Worm (Caenorhabditis elegans): Measurements from ENCODE around the gene R04B3.3.
A peak's percentile ranks its signal among the peaks of the same experiment; 100 is the strongest.

Gene R04B3.3

DNA sequence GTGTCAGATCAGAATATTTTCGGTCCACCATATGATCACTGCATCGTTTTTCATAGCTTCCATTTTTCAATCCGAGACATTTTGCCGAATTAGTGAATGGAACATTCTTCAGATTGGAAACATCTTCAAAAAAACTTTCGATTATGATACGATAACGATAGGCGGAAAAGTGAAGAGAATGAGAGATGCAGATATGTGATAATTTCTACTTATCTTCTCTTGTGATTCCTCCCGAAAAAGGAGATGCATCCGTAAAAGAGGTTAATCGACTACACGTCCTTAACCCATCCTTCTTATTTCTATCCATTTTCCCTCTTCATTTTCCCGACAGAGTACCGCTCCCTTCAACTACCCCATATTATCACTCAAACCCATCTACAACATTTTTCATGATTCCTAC is 7.3 kb upstream of the R04B3.3 start, which contains the start of gene K02E10.4:
Gene K02E10.4, plus strand, starts transcription at position 186 of the 400 bp plus-strand sequence.
- TF ChIP-seq egl-5 (tag; optimal IDR thresholded peaks at IDR 0.05) (no peak), elt-2 (tag; optimal IDR thresholded peaks at IDR 0.05) (no peak), nhr-23 (tag; optimal IDR thresholded peaks at IDR 0.05) (peak; percentile 46)

DNA sequence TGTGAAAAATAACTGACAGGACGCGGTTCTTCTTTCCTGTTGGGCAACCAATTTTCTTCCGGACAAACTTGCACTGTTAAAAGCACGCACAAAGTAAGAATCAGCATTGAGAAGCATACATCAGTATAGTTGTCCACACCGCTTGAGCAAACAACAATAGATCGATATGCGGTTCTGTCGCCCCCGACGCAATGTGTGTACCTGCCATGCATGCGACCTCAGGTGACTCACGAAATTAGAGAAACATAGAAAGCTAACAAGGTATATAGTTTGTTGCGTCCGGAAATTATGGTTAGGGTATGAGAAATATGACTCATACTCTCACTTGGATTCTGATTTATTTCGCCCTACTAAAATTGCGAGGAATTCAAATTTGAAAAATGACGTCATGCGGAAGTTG is 6.8 kb upstream of the R04B3.3 start, which contains the start of gene K02E10.6:
Gene K02E10.6, minus strand, starts transcription at position 149 of the 400 bp plus-strand sequence.
- TF ChIP-seq mdl-1 (tag; optimal IDR thresholded peaks at IDR 0.05) (no peak), pqm-1 (tag; optimal IDR thresholded peaks at IDR 0.05) (peak; percentile 9)

DNA sequence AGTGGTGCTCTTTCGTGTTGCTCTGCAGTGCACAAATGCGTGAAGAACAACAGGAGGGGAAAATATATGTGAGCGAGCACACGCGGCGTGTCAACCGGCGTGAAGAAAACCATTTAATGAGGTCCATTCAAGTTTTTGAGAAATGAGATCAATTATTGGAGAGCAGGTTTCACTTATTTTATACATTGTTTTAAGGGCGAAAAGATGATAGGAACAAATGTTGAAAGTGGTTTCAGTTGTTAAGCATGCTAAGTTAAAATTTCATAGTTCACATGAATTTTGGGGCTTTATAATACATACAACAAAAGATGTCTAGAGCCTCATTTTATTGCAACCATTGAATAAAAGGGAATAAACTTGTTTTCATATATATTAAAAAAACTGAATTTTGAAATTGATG is 3.0 kb upstream of the R04B3.3 start, which contains the start of gene K02E10.5:
Gene K02E10.5, minus strand, starts transcription at position 101 of the 400 bp plus-strand sequence.
- no peak for TF ChIP-seq nhr-237 (tag; optimal IDR thresholded peaks at IDR 0.05)
- no peak for TF ChIP-seq pqm-1 (tag; optimal IDR thresholded peaks at IDR 0.05)
- no peak for TF ChIP-seq R02D3.7 (tag; optimal IDR thresholded peaks at IDR 0.05)
- TF ChIP-seq ceh-82 (tag; optimal IDR thresholded peaks at IDR 0.05), result no peak
- no peak for TF ChIP-seq pha-4 (tag; optimal IDR thresholded peaks at IDR 0.05)

DNA sequence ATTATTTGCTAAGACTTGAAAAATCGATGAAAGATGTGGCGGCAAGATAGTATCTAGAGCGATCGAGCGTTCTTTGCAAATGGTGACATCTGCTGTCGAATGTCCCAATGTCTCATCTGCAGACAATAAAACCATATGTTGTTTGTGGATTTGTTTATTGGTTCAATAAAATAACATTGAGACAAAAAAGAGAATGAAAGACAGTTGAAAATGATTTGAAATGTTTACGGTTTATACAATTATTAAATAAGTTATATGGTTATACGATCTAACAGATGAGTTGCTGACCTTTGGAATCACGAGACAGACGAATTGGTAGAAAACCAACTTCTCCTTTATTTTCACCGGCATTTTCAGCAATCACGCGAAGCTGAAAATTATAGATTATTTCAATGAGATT is 2.2 kb downstream of the R04B3.3 start, which contains the start of gene R04B3.2:
Gene R04B3.2, minus strand, starts transcription at position 101 of the 400 bp plus-strand sequence.
- TF ChIP-seq skn-1 (tag; optimal IDR thresholded peaks at IDR 0.05) (no peak), jun-1 (tag; optimal IDR thresholded peaks at IDR 0.05) (no peak), aly-2 (tag; optimal IDR thresholded peaks at IDR 0.05) (no peak), elt-1 (tag; optimal IDR thresholded peaks at IDR 0.05) (no peak), ceh-82 (tag; optimal IDR thresholded peaks at IDR 0.05) (no peak)

DNA sequence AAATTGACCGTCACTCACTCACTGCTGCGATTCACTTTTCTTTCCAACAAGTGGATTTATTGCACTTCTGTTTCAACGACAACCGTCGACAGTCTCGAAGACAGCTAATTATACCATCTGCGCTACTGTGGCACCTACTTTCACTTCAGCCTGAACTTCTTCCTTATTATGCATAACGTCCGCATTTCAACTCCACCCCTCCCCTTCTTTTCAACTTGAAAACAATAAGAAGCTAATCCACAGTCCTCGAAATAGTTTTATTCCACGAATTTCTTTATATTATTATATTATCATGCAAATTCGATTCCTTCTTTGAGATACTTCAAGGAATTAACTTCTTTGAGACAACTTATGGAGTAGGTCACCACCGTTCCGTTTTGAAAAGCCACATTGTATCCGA is 4.5 kb downstream of the R04B3.3 start, which contains the start of gene R04B3.1:
Gene R04B3.1, minus strand, starts transcription at position 101 of the 400 bp plus-strand sequence.
- TF ChIP-seq nhr-11 (tag; optimal IDR thresholded peaks at IDR 0.05), result no peak
- TF ChIP-seq nhr-25 (tag; optimal IDR thresholded peaks at IDR 0.05), result peak; percentile 20
- TF ChIP-seq aly-2 (tag; optimal IDR thresholded peaks at IDR 0.05), result no peak
- no peak for TF ChIP-seq fkh-2 (tag; optimal IDR thresholded peaks at IDR 0.05)
- no peak for TF ChIP-seq lsy-12 (tag; optimal IDR thresholded peaks at IDR 0.05)
- no peak for TF ChIP-seq ceh-16 (tag; optimal IDR thresholded peaks at IDR 0.05)
- TF ChIP-seq ceh-82 (tag; optimal IDR thresholded peaks at IDR 0.05), result no peak

DNA sequence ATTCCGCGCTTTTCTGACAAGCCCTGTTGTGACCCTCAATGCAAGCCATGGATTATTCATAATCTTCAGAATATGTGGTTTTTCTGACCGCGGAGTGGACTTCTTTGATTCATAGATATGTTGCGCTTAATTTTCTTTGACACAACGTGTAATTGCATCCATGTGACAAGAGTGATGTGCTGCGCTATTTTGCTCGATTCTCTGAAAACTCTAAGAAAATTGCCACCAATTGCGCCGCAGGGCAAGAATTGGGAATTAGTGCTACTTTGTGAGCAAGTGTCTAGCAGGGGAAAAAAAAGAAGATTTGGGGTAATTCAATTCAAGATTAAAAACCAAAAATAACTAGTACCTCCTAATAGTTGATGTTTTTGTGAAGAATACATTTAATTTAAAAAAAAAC is 11.7 kb downstream of the R04B3.3 start:
- TF ChIP-seq nhr-12 (tag; optimal IDR thresholded peaks at IDR 0.05) (no peak), zag-1 (tag; optimal IDR thresholded peaks at IDR 0.05) (no peak), egl-5 (tag; optimal IDR thresholded peaks at IDR 0.05) (no peak), jun-1 (tag; optimal IDR thresholded peaks at IDR 0.05) (no peak), ama-1 (optimal IDR thresholded peaks at IDR 0.05) (no peak), fos-1 (tag; optimal IDR thresholded peaks at IDR 0.05) (no peak), ztf-11 (tag; optimal IDR thresholded peaks at IDR 0.05) (no peak), nhr-28 (tag; optimal IDR thresholded peaks at IDR 0.05) (no peak), ZK546.5 (tag; optimal IDR thresholded peaks at IDR 0.05) (no peak), snpc-4 (tag; optimal IDR thresholded peaks at IDR 0.05) (no peak), nhr-67 (tag; optimal IDR thresholded peaks at IDR 0.05) (no peak), ceh-28 (tag; optimal IDR thresholded peaks at IDR 0.05) (no peak), unc-39 (tag; optimal IDR thresholded peaks at IDR 0.05) (no peak), nhr-77 (tag; optimal IDR thresholded peaks at IDR 0.05) (no peak), lin-39 (tag; optimal IDR thresholded peaks at IDR 0.05) (no peak), egl-27 (tag; optimal IDR thresholded peaks at IDR 0.05) (no peak), skn-1 (tag; optimal IDR thresholded peaks at IDR 0.05) (no peak)

DNA sequence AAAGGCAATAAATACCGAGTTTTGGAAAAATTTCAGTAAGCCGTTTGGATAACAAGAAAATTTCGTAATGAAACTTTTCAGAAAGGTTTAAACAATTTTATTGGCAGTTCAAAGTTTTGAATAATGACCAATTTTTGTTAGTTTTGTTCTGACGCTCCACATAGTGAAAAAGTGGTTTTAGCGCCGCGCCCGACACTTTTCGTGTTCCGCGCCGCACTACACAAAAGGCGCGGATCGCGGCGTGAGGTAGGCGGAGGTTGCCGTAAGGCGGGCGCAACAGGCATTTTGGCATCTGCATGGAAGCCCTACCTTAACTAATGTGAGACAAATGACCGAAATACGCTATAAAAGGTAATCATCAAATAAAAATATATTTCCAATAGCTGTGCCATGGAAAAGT is 14.0 kb downstream of the R04B3.3 start:
- no peak for TF ChIP-seq lin-15B (tag; optimal IDR thresholded peaks at IDR 0.05)
- TF ChIP-seq ceh-28 (tag; optimal IDR thresholded peaks at IDR 0.05), result no peak
- TF ChIP-seq nhr-28 (tag; optimal IDR thresholded peaks at IDR 0.05), result no peak
- no peak for TF ChIP-seq elt-1 (tag; optimal IDR thresholded peaks at IDR 0.05)
- TF ChIP-seq R02D3.7 (tag; optimal IDR thresholded peaks at IDR 0.05), result no peak
- TF ChIP-seq zag-1 (tag; optimal IDR thresholded peaks at IDR 0.05), result no peak
- TF ChIP-seq egl-27 (tag; optimal IDR thresholded peaks at IDR 0.05), result no peak
- TF ChIP-seq fkh-2 (tag; optimal IDR thresholded peaks at IDR 0.05), result no peak
- no peak for TF ChIP-seq ceh-9 (tag; optimal IDR thresholded peaks at IDR 0.05)
- TF ChIP-seq nhr-23 (tag; optimal IDR thresholded peaks at IDR 0.05), result no peak
- no peak for TF ChIP-seq nhr-25 (tag; optimal IDR thresholded peaks at IDR 0.05)
- TF ChIP-seq ceh-82 (tag; optimal IDR thresholded peaks at IDR 0.05), result no peak

Data from whole organism, L3 larva.